Fruit fly (Drosophila melanogaster): ENCODE results near the gene CG7102.

The CG7102 gene

dm6 chr2L:7916368-7916767 lies 29.1 kb upstream of the CG7102 start:
- TF ChIP-seq CG7101 (tag; optimal IDR thresholded peaks at IDR 0.05) (peak; percentile 41), CG14711 (tag; optimal IDR thresholded peaks at IDR 0.05) (no peak)

- TF ChIP-seq CG1620 (GFP tag; optimal IDR thresholded peaks at IDR 0.05) (no peak), CG14711 (tag; optimal IDR thresholded peaks at IDR 0.05) (no peak), CG12768 (GFP tag; optimal IDR thresholded peaks at IDR 0.05) (no peak), CG11617 (GFP tag; optimal IDR thresholded peaks at IDR 0.05) (no peak), kay (GFP tag; ENCODE audit: borderline replicate concordance) (no peak), cnc (optimal IDR thresholded peaks at IDR 0.05) (no peak), CG7101 (tag; optimal IDR thresholded peaks at IDR 0.05) (no peak), ovo (GFP tag; optimal IDR thresholded peaks at IDR 0.05) (no peak), CG33017 (tag; optimal IDR thresholded peaks at IDR 0.05) (no peak), Crg-1 (GFP tag; optimal IDR thresholded peaks at IDR 0.05) (no peak), Clk (GFP tag; optimal IDR thresholded peaks at IDR 0.05) (no peak), Mnt (GFP tag; optimal IDR thresholded peaks at IDR 0.05) (no peak), cic (GFP tag; optimal IDR thresholded peaks at IDR 0.05) (no peak)
Measured at dm6 chr2L:7914948-7915549, 27.7 kb upstream of the CG7102 start.

dm6 chr2L:7912878-7913277 lies 25.6 kb upstream of the CG7102 start:
- TF ChIP-seq CG7101 (tag; optimal IDR thresholded peaks at IDR 0.05): no peak
- TF ChIP-seq CG33017 (tag; optimal IDR thresholded peaks at IDR 0.05): no peak
- TF ChIP-seq toe (GFP tag; optimal IDR thresholded peaks at IDR 0.05): no peak
- TF ChIP-seq kay (GFP tag; ENCODE audit: borderline replicate concordance): no peak
- TF ChIP-seq Clk (GFP tag; optimal IDR thresholded peaks at IDR 0.05): no peak
- TF ChIP-seq cic (GFP tag; optimal IDR thresholded peaks at IDR 0.05): no peak
- no peak for TF ChIP-seq bab1 (GFP tag; optimal IDR thresholded peaks at IDR 0.05)
- no peak for TF ChIP-seq cnc (optimal IDR thresholded peaks at IDR 0.05)
- no peak for TF ChIP-seq CG12768 (GFP tag; optimal IDR thresholded peaks at IDR 0.05)
- TF ChIP-seq pad (GFP tag; optimal IDR thresholded peaks at IDR 0.05): no peak
- no peak for TF ChIP-seq ovo (GFP tag; optimal IDR thresholded peaks at IDR 0.05)
- TF ChIP-seq CG1620 (GFP tag; optimal IDR thresholded peaks at IDR 0.05): no peak
- TF ChIP-seq CG5204 (GFP tag; optimal IDR thresholded peaks at IDR 0.05): no peak
- TF ChIP-seq Mnt (GFP tag; optimal IDR thresholded peaks at IDR 0.05): no peak

- TF ChIP-seq cic (GFP tag; optimal IDR thresholded peaks at IDR 0.05): no peak
- no peak for TF ChIP-seq ovo (GFP tag; optimal IDR thresholded peaks at IDR 0.05)
- no peak for TF ChIP-seq kay (GFP tag; ENCODE audit: borderline replicate concordance)
- no peak for TF ChIP-seq CG5204 (GFP tag; optimal IDR thresholded peaks at IDR 0.05)
- TF ChIP-seq pad (GFP tag; optimal IDR thresholded peaks at IDR 0.05): no peak
- TF ChIP-seq CG1620 (GFP tag; optimal IDR thresholded peaks at IDR 0.05): no peak
- no peak for TF ChIP-seq CG7101 (tag; optimal IDR thresholded peaks at IDR 0.05)
- no peak for TF ChIP-seq Clk (GFP tag; optimal IDR thresholded peaks at IDR 0.05)
- TF ChIP-seq Hr96 (GFP tag; optimal IDR thresholded peaks at IDR 0.05): no peak
- no peak for TF ChIP-seq Mnt (GFP tag; optimal IDR thresholded peaks at IDR 0.05)
- TF ChIP-seq CG7045 (GFP tag; optimal IDR thresholded peaks at IDR 0.05): no peak
- TF ChIP-seq cnc (optimal IDR thresholded peaks at IDR 0.05): no peak
- no peak for TF ChIP-seq CG33017 (tag; optimal IDR thresholded peaks at IDR 0.05)
- no peak for TF ChIP-seq CG11617 (GFP tag; optimal IDR thresholded peaks at IDR 0.05)
- TF ChIP-seq toe (GFP tag; optimal IDR thresholded peaks at IDR 0.05): no peak
- TF ChIP-seq bab1 (GFP tag; optimal IDR thresholded peaks at IDR 0.05): no peak
- TF ChIP-seq tj (GFP tag; optimal IDR thresholded peaks at IDR 0.05): no peak
- no peak for TF ChIP-seq CG12768 (GFP tag; optimal IDR thresholded peaks at IDR 0.05)
- no peak for TF ChIP-seq CG14711 (tag; optimal IDR thresholded peaks at IDR 0.05)
Measured at dm6 chr2L:7911209-7911859, 24.0 kb upstream of the CG7102 start.

DNA sequence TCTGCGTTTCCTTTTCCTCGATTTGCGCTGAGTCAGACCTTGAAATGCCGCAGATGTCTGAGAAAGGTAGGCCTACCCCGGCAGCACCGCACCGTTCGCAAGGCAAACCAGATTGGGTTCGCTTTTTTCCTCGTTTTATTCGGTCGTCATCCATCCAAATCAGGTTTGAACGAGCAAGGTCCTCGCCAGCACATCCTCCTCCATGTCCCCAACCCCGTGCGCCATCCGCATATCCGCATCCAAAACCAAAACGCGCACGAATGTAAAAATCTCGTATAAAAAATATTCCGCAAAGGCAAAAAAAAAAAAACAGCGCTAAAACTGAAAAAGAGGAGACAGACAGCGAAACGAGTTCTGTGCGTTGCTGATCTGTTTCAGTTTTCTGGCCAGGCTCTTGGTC lies 22.5 kb upstream of the CG7102 start:
- no peak for TF ChIP-seq cic (GFP tag; optimal IDR thresholded peaks at IDR 0.05)
- no peak for TF ChIP-seq toe (GFP tag; optimal IDR thresholded peaks at IDR 0.05)
- no peak for TF ChIP-seq Mnt (GFP tag; optimal IDR thresholded peaks at IDR 0.05)
- TF ChIP-seq CG12768 (GFP tag; optimal IDR thresholded peaks at IDR 0.05): no peak
- no peak for TF ChIP-seq CG7101 (tag; optimal IDR thresholded peaks at IDR 0.05)
- no peak for TF ChIP-seq pad (GFP tag; optimal IDR thresholded peaks at IDR 0.05)
- no peak for TF ChIP-seq Clk (GFP tag; optimal IDR thresholded peaks at IDR 0.05)
- no peak for TF ChIP-seq CG7045 (GFP tag; optimal IDR thresholded peaks at IDR 0.05)
- TF ChIP-seq Crg-1 (GFP tag; optimal IDR thresholded peaks at IDR 0.05): no peak
- TF ChIP-seq Hr96 (GFP tag; optimal IDR thresholded peaks at IDR 0.05): no peak
- no peak for TF ChIP-seq CG14711 (tag; optimal IDR thresholded peaks at IDR 0.05)
- TF ChIP-seq tj (GFP tag; optimal IDR thresholded peaks at IDR 0.05): no peak
- TF ChIP-seq cnc (optimal IDR thresholded peaks at IDR 0.05): no peak
- TF ChIP-seq kay (GFP tag; ENCODE audit: borderline replicate concordance): no peak

DNA sequence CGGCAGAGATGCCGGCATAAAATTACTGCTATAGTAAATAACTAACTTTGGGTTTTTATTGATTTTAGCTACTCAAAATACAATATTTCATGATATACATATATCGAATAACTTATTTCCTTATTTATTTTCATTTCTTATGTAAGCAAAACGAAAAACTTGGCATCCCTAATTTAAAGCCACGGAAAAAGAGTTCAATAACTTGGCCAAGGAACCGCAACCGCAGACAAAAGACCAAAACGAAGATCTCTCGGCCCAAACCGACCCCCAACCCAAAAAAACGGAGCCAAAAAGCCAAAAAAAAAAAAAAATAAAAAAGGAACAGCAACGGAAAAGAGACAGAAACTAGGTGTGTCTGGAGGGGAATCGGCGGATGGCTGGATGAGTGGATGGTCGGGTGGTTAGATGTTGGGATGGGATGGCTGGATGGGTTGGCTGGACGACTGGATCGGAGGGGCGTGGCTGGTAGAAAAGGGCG lies 22.1 kb upstream of the CG7102 start:
- TF ChIP-seq cnc (optimal IDR thresholded peaks at IDR 0.05): no peak
- TF ChIP-seq tj (GFP tag; optimal IDR thresholded peaks at IDR 0.05): no peak
- TF ChIP-seq CG14711 (tag; optimal IDR thresholded peaks at IDR 0.05): no peak
- no peak for TF ChIP-seq ovo (GFP tag; optimal IDR thresholded peaks at IDR 0.05)
- no peak for TF ChIP-seq CG5204 (GFP tag; optimal IDR thresholded peaks at IDR 0.05)
- TF ChIP-seq Crg-1 (GFP tag; optimal IDR thresholded peaks at IDR 0.05): no peak
- no peak for TF ChIP-seq CG7101 (tag; optimal IDR thresholded peaks at IDR 0.05)
- TF ChIP-seq CG33017 (tag; optimal IDR thresholded peaks at IDR 0.05): no peak
- TF ChIP-seq CG11617 (GFP tag; optimal IDR thresholded peaks at IDR 0.05): no peak
- no peak for TF ChIP-seq Mnt (GFP tag; optimal IDR thresholded peaks at IDR 0.05)
- no peak for TF ChIP-seq kay (GFP tag; ENCODE audit: borderline replicate concordance)
- no peak for TF ChIP-seq CG7045 (GFP tag; optimal IDR thresholded peaks at IDR 0.05)
- no peak for TF ChIP-seq pad (GFP tag; optimal IDR thresholded peaks at IDR 0.05)
- no peak for TF ChIP-seq CG1620 (GFP tag; optimal IDR thresholded peaks at IDR 0.05)
- no peak for TF ChIP-seq toe (GFP tag; optimal IDR thresholded peaks at IDR 0.05)
